Worm (Caenorhabditis elegans) whole organism, young adult: Measurements from ENCODE around the gene C53B4.3.

Source experiments
- F23B12.7 ChIP-seq: sonication (generic microtip); optimal IDR thresholded peaks from 2 replicates; lab custom pipeline; 2017; ENCODE audit warnings: missing genetic modification characterization, mild to moderate bottlenecking, missing compliant biosample characterization, antibody characterized with exemption, moderate library complexity; ENCODE audit not compliant: insufficient read depth
- K12H6.12 ChIP-seq: fragments of 200-800 bp; sonication (Bioruptor generic); optimal IDR thresholded peaks from 2 replicates; lab custom pipeline; 2018; ENCODE audit warnings: mild to moderate bottlenecking, missing genetic modification characterization, missing compliant biosample characterization
- Y56A3A.18 ChIP-seq: fragments of 200-800 bp; sonication (Bioruptor generic); IDR thresholded peaks from 2 replicates; pipeline ENCODE4 v1.3.6; 2022; ENCODE audit warnings: missing genetic modification reagents, missing genetic modification characterization, missing compliant biosample characterization
- ZK185.1 ChIP-seq: sonication (generic microtip); optimal IDR thresholded peaks from 2 replicates; lab custom pipeline; 2016; ENCODE audit warnings: mild to moderate bottlenecking, missing genetic modification characterization, missing compliant biosample characterization; ENCODE audit not compliant: poor library complexity, severe bottlenecking
- ama-1 ChIP-seq, 3 experiments: fragments of 150-350 bp in 1 of 3; sonication (generic microtip) in 2 of 3; optimal IDR thresholded peaks; 2 replicates each; lab custom pipeline; 2014 to 2018; ENCODE audit warnings: missing biosample characterization in 2 of 3, missing genetic modification characterization in 2 of 3, missing genetic modification reagents in 2 of 3
- attf-5 ChIP-seq: fragments of 200-800 bp; sonication (Bioruptor generic); optimal IDR thresholded peaks from 2 replicates; lab custom pipeline; 2018; ENCODE audit warnings: mild to moderate bottlenecking, missing genetic modification characterization, missing compliant biosample characterization
- bed-2 ChIP-seq: fragments of 200-800 bp; sonication (Bioruptor generic); IDR thresholded peaks from 2 replicates; pipeline ENCODE4 v1.3.6; 2022; ENCODE audit warnings: missing genetic modification reagents, missing genetic modification characterization, missing compliant biosample characterization
- dpl-1 ChIP-seq: fragments of 150-350 bp; optimal IDR thresholded peaks from 2 replicates; lab custom pipeline; 2014; ENCODE audit warnings: missing biosample characterization, missing genetic modification reagents, missing genetic modification characterization
- efl-1 ChIP-seq: fragments of 150-350 bp; optimal IDR thresholded peaks from 2 replicates; lab custom pipeline; 2014; ENCODE audit warnings: missing biosample characterization, missing genetic modification reagents, missing genetic modification characterization
- egl-44 ChIP-seq: fragments of 200-800 bp; sonication (Bioruptor generic); IDR thresholded peaks from 2 replicates; pipeline ENCODE4 v1.3.6; 2022; ENCODE audit warnings: missing genetic modification reagents, missing genetic modification characterization, missing compliant biosample characterization
- lin-54 ChIP-seq: fragments of 200-800 bp; sonication (Bioruptor generic); optimal IDR thresholded peaks from 2 replicates; lab custom pipeline; 2018; ENCODE audit warnings: mild to moderate bottlenecking, missing genetic modification characterization, missing compliant biosample characterization
- unc-130 ChIP-seq: sonication (generic microtip); optimal IDR thresholded peaks from 2 replicates; lab custom pipeline; 2016; ENCODE audit warnings: missing genetic modification reagents, missing genetic modification characterization, missing compliant biosample characterization
- zfh-2 ChIP-seq: fragments of 200-800 bp; sonication (Bioruptor generic); conservative IDR thresholded peaks from 2 replicates; pipeline ENCODE4 v1.3.6; 2022; ENCODE audit warnings: missing genetic modification reagents, missing genetic modification characterization, missing compliant biosample characterization
- ztf-28 ChIP-seq: fragments of 200-800 bp; sonication (Bioruptor generic); IDR thresholded peaks from 2 replicates; pipeline ENCODE4 v1.3.6; 2022; ENCODE audit warnings: missing genetic modification reagents, missing genetic modification characterization, missing compliant biosample characterization

ce11 chrIV:8926511-8926910 is 47.0 kb downstream of the C53B4.3 start:
- TF ChIP-seq F23B12.7 (tag; lab: Kevin White, UChicago) (no peak), attf-5 (GFP tag; lab: Kevin White, UChicago) (no peak), Y56A3A.18 (GFP tag; lab: Robert Waterston, UW) (no peak), bed-2 (GFP tag; lab: Robert Waterston, UW) (no peak), ZK185.1 (tag; lab: Kevin White, UChicago) (no peak), unc-130 (no peak), ama-1 (optimal IDR thresholded peaks at IDR 0.05; lab: Kevin White, UChicago) (no peak), ama-1 (GFP tag; optimal IDR thresholded peaks at IDR 0.05; lab: Kevin White, UChicago) (no peak), zfh-2 (GFP tag; lab: Robert Waterston, UW) (no peak), egl-44 (GFP tag; lab: Robert Waterston, UW) (no peak), dpl-1 (GFP tag; lab: Kevin White, UChicago) (no peak), ztf-28 (no peak), efl-1 (GFP tag; lab: Kevin White, UChicago) (no peak), lin-54 (GFP tag; lab: Kevin White, UChicago) (no peak), K12H6.12 (no peak)
